Fruit fly (Drosophila melanogaster): ENCODE data around the gene Hsp67Bc.

The Hsp67Bc gene

DNA sequence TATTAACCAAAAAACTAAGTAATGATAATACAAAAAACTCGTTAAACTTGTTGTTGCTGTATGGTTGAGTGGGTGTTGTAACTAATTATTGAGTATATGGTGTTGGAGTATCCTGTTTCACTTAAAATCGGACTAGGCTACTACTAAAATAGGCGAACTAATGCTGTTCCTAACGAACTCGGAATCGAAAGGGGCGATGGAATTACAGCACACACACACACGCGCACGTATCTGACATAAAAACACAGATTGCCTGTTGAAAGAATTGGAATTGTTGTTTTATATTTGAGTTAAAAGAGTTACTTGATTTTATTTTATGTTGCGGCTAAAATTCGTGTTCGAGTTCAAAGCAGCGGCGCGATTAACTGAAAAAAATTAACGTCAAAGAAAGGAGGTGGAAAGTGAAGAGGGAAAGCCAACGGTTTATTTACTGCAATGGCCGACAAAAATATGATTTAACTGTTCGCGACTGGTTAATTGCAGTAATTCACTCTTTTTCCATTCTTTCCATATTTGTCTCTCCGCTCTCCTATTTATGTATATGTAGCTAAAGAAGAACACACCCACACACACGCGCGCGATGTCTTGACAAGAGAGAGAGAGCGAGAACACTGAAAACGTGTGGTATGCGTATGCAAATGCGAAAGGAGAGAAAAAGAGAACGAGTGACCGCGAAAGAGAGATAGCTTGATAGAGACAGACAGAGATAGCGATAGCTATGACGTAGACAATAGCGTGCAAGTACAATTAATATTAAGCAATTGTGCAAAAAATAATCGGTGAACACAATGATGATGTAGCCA lies 29.3 kb upstream of the Hsp67Bc start (continued):
- TF ChIP-seq CG1832 (GFP tag; optimal IDR thresholded peaks at IDR 0.05) (peak; percentile 85), BEAF-32 (GFP tag; optimal IDR thresholded peaks at IDR 0.05) (no peak), CG11085 (GFP tag; IDR thresholded peaks at IDR 0.05) (no peak), ERR (GFP tag; optimal IDR thresholded peaks at IDR 0.05) (no peak), org-1 (GFP tag; optimal IDR thresholded peaks at IDR 0.05) (no peak), HLH4C (GFP tag; IDR thresholded peaks at IDR 0.05; ENCODE audit: partially characterized antibody) (no peak), CG14965 (GFP tag; optimal IDR thresholded peaks at IDR 0.05; ENCODE audit: borderline replicate concordance) (no peak), dimm (GFP tag; IDR thresholded peaks at IDR 0.05) (no peak), Rx (GFP tag; IDR thresholded peaks at IDR 0.05) (no peak), Hr39 (optimal IDR thresholded peaks at IDR 0.05) (no peak), CG34376 (GFP tag; optimal IDR thresholded peaks at IDR 0.05) (peak; percentile 10), CG11398 (GFP tag; optimal IDR thresholded peaks at IDR 0.05) (no peak), wor (GFP tag; IDR thresholded peaks at IDR 0.05) (no peak), mirr (GFP tag; optimal IDR thresholded peaks at IDR 0.05) (no peak), ranshi (GFP tag; IDR thresholded peaks at IDR 0.05) (no peak), Trl (optimal IDR thresholded peaks at IDR 0.05) (peak; percentile 91 to 96), Trl (GFP tag; optimal IDR thresholded peaks at IDR 0.05) (peak; percentile 40), stc (GFP tag; IDR thresholded peaks at IDR 0.05) (peak; percentile 13; the same call in 1 of the 2 replicates), CG12219 (GFP tag; optimal IDR thresholded peaks at IDR 0.05) (no peak), oc (tag; optimal IDR thresholded peaks at IDR 0.05) (no peak), CG6791 (GFP tag; IDR thresholded peaks at IDR 0.05; ENCODE audit: partially characterized antibody) (no peak), dpn (GFP tag; optimal IDR thresholded peaks at IDR 0.05) (no peak), C15 (GFP tag; IDR thresholded peaks at IDR 0.05) (no peak), CG15696 (tag; optimal IDR thresholded peaks at IDR 0.05) (no peak), CG7928 (GFP tag; optimal IDR thresholded peaks at IDR 0.05) (no peak), fd102C (GFP tag; optimal IDR thresholded peaks at IDR 0.05) (no peak), CG18599 (GFP tag; optimal IDR thresholded peaks at IDR 0.05) (no peak), wdn (GFP tag; IDR thresholded peaks at IDR 0.05) (no peak), sqz (GFP tag; optimal IDR thresholded peaks at IDR 0.05) (peak; percentile 22), CG10274 (GFP tag; optimal IDR thresholded peaks at IDR 0.05) (no peak), CG12236 (GFP tag; optimal IDR thresholded peaks at IDR 0.05) (no peak), CG12104 (GFP tag; optimal IDR thresholded peaks at IDR 0.05) (no peak), yki (optimal IDR thresholded peaks at IDR 0.05) (peak; percentile 55), so (GFP tag; IDR thresholded peaks at IDR 0.05) (peak; percentile 42; the same call in 1 of the 3 replicates), BtbVII (GFP tag; optimal IDR thresholded peaks at IDR 0.05) (peak; percentile 85), CG10366 (GFP tag; IDR thresholded peaks at IDR 0.05) (no peak), chm (GFP tag; IDR thresholded peaks at IDR 0.05) (peak; percentile 59; the same call in 1 of the 2 replicates), CG10565 (GFP tag; optimal IDR thresholded peaks at IDR 0.05) (no peak), maf-S (GFP tag; optimal IDR thresholded peaks at IDR 0.05) (no peak), CHES-1-like (GFP tag; optimal IDR thresholded peaks at IDR 0.05) (no peak), ind (GFP tag; optimal IDR thresholded peaks at IDR 0.05) (no peak), CG5953 (GFP tag; IDR thresholded peaks at IDR 0.05) (no peak), ara (GFP tag; IDR thresholded peaks at IDR 0.05) (no peak), CG12659 (GFP tag; optimal IDR thresholded peaks at IDR 0.05) (no peak), peb (GFP tag; IDR thresholded peaks at IDR 0.05) (no peak), Pdp1 (GFP tag; optimal IDR thresholded peaks at IDR 0.05) (no peak), CkIIα-i1 (GFP tag; IDR thresholded peaks at IDR 0.05) (no peak), Fer1 (GFP tag; optimal IDR thresholded peaks at IDR 0.05) (no peak), sd (tag; optimal IDR thresholded peaks at IDR 0.05) (peak; percentile 94), CG4617 (GFP tag; optimal IDR thresholded peaks at IDR 0.05; ENCODE audit: borderline replicate concordance) (no peak), CG18262 (tag; optimal IDR thresholded peaks at IDR 0.05) (no peak)

Data from whole organism, embryonic.